Worm (Caenorhabditis elegans) whole organism, L3 larva: ENCODE data around the gene E02C12.10.

ENCODE experiments used
- aly-2 ChIP-seq: fragments of 150-350 bp; optimal IDR thresholded peaks from 2 replicates; lab custom pipeline; 2014; ENCODE audit warnings: missing biosample characterization, missing genetic modification characterization
- elt-3 ChIP-seq, 3 experiments: fragments of 150-350 bp in 1 of 3; sonication (generic microtip) in 2 of 3; optimal IDR thresholded peaks; 2 replicates in 2 of 3; 4 replicates in 1 of 3; lab custom pipeline; 2014 to 2017; ENCODE audit warnings: missing biosample characterization in 3 of 3, missing genetic modification characterization in 3 of 3
- fos-1 ChIP-seq: fragments of 150-350 bp; optimal IDR thresholded peaks from 2 replicates; lab custom pipeline; 2014; ENCODE audit warnings: missing biosample characterization, missing genetic modification characterization
- nhr-23 ChIP-seq: fragments of 150-350 bp; optimal IDR thresholded peaks from 2 replicates; lab custom pipeline; 2014; ENCODE audit warnings: missing biosample characterization, missing genetic modification reagents, missing genetic modification characterization
- nhr-76 ChIP-seq: fragments of 150-350 bp; sonication (generic microtip); optimal IDR thresholded peaks from 5 replicates; lab custom pipeline; 2014; ENCODE audit warnings: missing biosample characterization, missing genetic modification characterization
- nhr-77 ChIP-seq: fragments of 150-350 bp; optimal IDR thresholded peaks from 2 replicates; lab custom pipeline; 2014; ENCODE audit warnings: missing biosample characterization, missing genetic modification characterization
- pha-4 ChIP-seq: fragments of 150-350 bp; optimal IDR thresholded peaks from 2 replicates; lab custom pipeline; 2014; ENCODE audit warnings: missing biosample characterization, missing genetic modification reagents, missing genetic modification characterization
- pqm-1 ChIP-seq: fragments of 150-350 bp; optimal IDR thresholded peaks from 2 replicates; lab custom pipeline; 2017; ENCODE audit warnings: missing biosample characterization, missing genetic modification characterization, inconsistent platforms
- unc-62 ChIP-seq: fragments of 150-350 bp; sonication (generic microtip); optimal IDR thresholded peaks from 4 replicates; lab custom pipeline; 2014; ENCODE audit warnings: missing biosample characterization, missing genetic modification reagents, missing genetic modification characterization

- TF ChIP-seq fos-1 (tag; lab: Kevin White, UChicago): no peak
- TF ChIP-seq nhr-76 (tag; lab: Kevin White, UChicago): no peak
- no peak for TF ChIP-seq aly-2
- TF ChIP-seq unc-62 (GFP tag; lab: Kevin White, UChicago): no peak
- TF ChIP-seq elt-3 (tag; optimal IDR thresholded peaks at IDR 0.05; lab: Kevin White, UChicago): no peak
- no peak for TF ChIP-seq pha-4 (tag; lab: Kevin White, UChicago)
- no peak for TF ChIP-seq pqm-1 (tag; lab: Kevin White, UChicago)
- no peak for TF ChIP-seq nhr-23 (tag; lab: Kevin White, UChicago)
- no peak for TF ChIP-seq nhr-77 (tag; lab: Kevin White, UChicago)
Observed at ce11 chrV:9352947-9353346, 25.3 kb downstream of the E02C12.10 start, which contains the start of gene srx-46.
